Fruit fly (Drosophila melanogaster): ENCODE data around the gene CG17258.

CG17258 gene

dm6 chr2L:3012780-3013179 lies 22.4 kb downstream of the CG17258 start (continued):
- no peak for TF ChIP-seq CG16815 (GFP tag; optimal IDR thresholded peaks at IDR 0.05)
- TF ChIP-seq hth (optimal IDR thresholded peaks at IDR 0.05) = no peak
- peak; percentile 7 for TF ChIP-seq CG1647 (GFP tag; optimal IDR thresholded peaks at IDR 0.05)
- TF ChIP-seq CG33213 (GFP tag; optimal IDR thresholded peaks at IDR 0.05) = no peak
- no peak for TF ChIP-seq ftz-f1 (GFP tag; optimal IDR thresholded peaks at IDR 0.05)
- TF ChIP-seq tin (GFP tag; optimal IDR thresholded peaks at IDR 0.05) = peak; percentile 34
- TF ChIP-seq unpg (GFP tag; optimal IDR thresholded peaks at IDR 0.05) = no peak
- TF ChIP-seq Usf (GFP tag; optimal IDR thresholded peaks at IDR 0.05) = no peak
- no peak for TF ChIP-seq schlank (tag; optimal IDR thresholded peaks at IDR 0.05)
- TF ChIP-seq CG3726 (GFP tag; IDR thresholded peaks at IDR 0.05) = no peak
- no peak for TF ChIP-seq CG3407 (GFP tag; optimal IDR thresholded peaks at IDR 0.05)
- no peak for TF ChIP-seq CG4730 (GFP tag; IDR thresholded peaks at IDR 0.05)
- TF ChIP-seq HHEX (GFP tag; optimal IDR thresholded peaks at IDR 0.05) = no peak
- no peak for TF ChIP-seq her (GFP tag; optimal IDR thresholded peaks at IDR 0.05)
- no peak for TF ChIP-seq Max (GFP tag; optimal IDR thresholded peaks at IDR 0.05)
- no peak for TF ChIP-seq CG12769 (tag; optimal IDR thresholded peaks at IDR 0.05)
- TF ChIP-seq onecut (GFP tag; IDR thresholded peaks at IDR 0.05) = no peak
- TF ChIP-seq CG4360 (GFP tag; IDR thresholded peaks at IDR 0.05) = no peak
- peak; percentile 28 for TF ChIP-seq CG13424 (tag; optimal IDR thresholded peaks at IDR 0.05)
- TF ChIP-seq HLH54F (GFP tag; optimal IDR thresholded peaks at IDR 0.05) = no peak
- TF ChIP-seq Dip2 (GFP tag; IDR thresholded peaks at IDR 0.05) = no peak
- TF ChIP-seq Doc3 (GFP tag; IDR thresholded peaks at IDR 0.05; ENCODE audit: partially characterized antibody) = no peak
- no peak for TF ChIP-seq CG5180 (GFP tag; optimal IDR thresholded peaks at IDR 0.05)
- no peak for TF ChIP-seq GATAe (GFP tag; conservative IDR thresholded peaks at IDR 0.05)
- no peak for TF ChIP-seq lab (GFP tag; optimal IDR thresholded peaks at IDR 0.05)
- no peak for TF ChIP-seq eve (GFP tag; optimal IDR thresholded peaks at IDR 0.05)
- no peak for TF ChIP-seq odd (GFP tag; optimal IDR thresholded peaks at IDR 0.05)
- no peak for TF ChIP-seq luna (GFP tag; optimal IDR thresholded peaks at IDR 0.05)
- TF ChIP-seq gsb (GFP tag; IDR thresholded peaks at IDR 0.05) = no peak
- no peak for TF ChIP-seq CG7839 (tag; optimal IDR thresholded peaks at IDR 0.05)
- TF ChIP-seq hb (GFP tag; IDR thresholded peaks at IDR 0.05; ENCODE audit: partially characterized antibody) = no peak
- TF ChIP-seq cas (GFP tag; IDR thresholded peaks at IDR 0.05) = no peak
- no peak for TF ChIP-seq corto (GFP tag; optimal IDR thresholded peaks at IDR 0.05)
- TF ChIP-seq sug (tag; optimal IDR thresholded peaks at IDR 0.05) = no peak
- no peak for TF ChIP-seq fru (optimal IDR thresholded peaks at IDR 0.05)
- no peak for TF ChIP-seq jing (GFP tag; optimal IDR thresholded peaks at IDR 0.05)
- TF ChIP-seq phol (tag; optimal IDR thresholded peaks at IDR 0.05) = peak; percentile 47
- no peak for TF ChIP-seq Camta (GFP tag; optimal IDR thresholded peaks at IDR 0.05)
- TF ChIP-seq ssp (GFP tag; IDR thresholded peaks at IDR 0.05) = no peak
- TF ChIP-seq Aef1 (GFP tag; IDR thresholded peaks at IDR 0.05) = 0 out of 3 replicates have a peak, but pooled peaks have one; percentile 16
- no peak for TF ChIP-seq bowl (GFP tag; IDR thresholded peaks at IDR 0.05)
- no peak for TF ChIP-seq CG3847 (GFP tag; IDR thresholded peaks at IDR 0.05)
- no peak for TF ChIP-seq CG11560 (tag; IDR thresholded peaks at IDR 0.05)
- peak; percentile 53 for TF ChIP-seq CG17829 (tag; optimal IDR thresholded peaks at IDR 0.05)
- TF ChIP-seq pfk (GFP tag; optimal IDR thresholded peaks at IDR 0.05) = no peak
- TF ChIP-seq twi (tag; optimal IDR thresholded peaks at IDR 0.05) = no peak
- no peak for TF ChIP-seq Gsc (GFP tag; IDR thresholded peaks at IDR 0.05)
- TF ChIP-seq lilli (GFP tag; optimal IDR thresholded peaks at IDR 0.05) = peak; percentile 9
- TF ChIP-seq CG10565 (GFP tag; optimal IDR thresholded peaks at IDR 0.05) = no peak
- TF ChIP-seq Dbx (GFP tag; IDR thresholded peaks at IDR 0.05) = no peak
- no peak for TF ChIP-seq Asciz (GFP tag; optimal IDR thresholded peaks at IDR 0.05)
- no peak for TF ChIP-seq CG18619 (GFP tag; optimal IDR thresholded peaks at IDR 0.05)
- TF ChIP-seq kay (GFP tag; optimal IDR thresholded peaks at IDR 0.05) = no peak
